Fruit fly (Drosophila melanogaster) whole organism, pupa: ENCODE measurements around the gene CG32428.

ENCODE experiments used
- CG10348 ChIP-seq: fragments of 200-800 bp; sonication (Bioruptor generic); IDR thresholded peaks from 2 replicates; pipeline ENCODE4 v1.3.6; 2022; ENCODE audit warnings: missing biosample characterization, missing genetic modification characterization
- CG12605 ChIP-seq: fragments of 200-800 bp; sonication (Bioruptor generic); IDR thresholded peaks from 2 replicates; pipeline ENCODE4 v1.3.6; 2022; ENCODE audit warnings: missing biosample characterization, missing genetic modification characterization
- CG14655 ChIP-seq: fragments of 200-800 bp; sonication (Bioruptor generic); optimal IDR thresholded peaks from 3 replicates; lab custom pipeline; 2017; ENCODE audit warnings: mild to moderate bottlenecking, missing biosample characterization, missing genetic modification reagents, missing genetic modification characterization
- CG34367 ChIP-seq: fragments of 200-800 bp; sonication (Bioruptor generic); optimal IDR thresholded peaks from 2 replicates; lab custom pipeline; 2018; ENCODE audit warnings: missing biosample characterization, mild to moderate bottlenecking, missing genetic modification characterization
- EcR ChIP-seq: fragments of 200-800 bp; sonication (Bioruptor generic); optimal IDR thresholded peaks from 3 replicates; lab custom pipeline; 2019; ENCODE audit warnings: missing biosample characterization, missing genetic modification characterization, mild to moderate bottlenecking, moderate library complexity, missing genetic modification reagents
- Pif1A ChIP-seq: fragments of 200-800 bp; sonication (Bioruptor generic); optimal IDR thresholded peaks from 3 replicates; lab custom pipeline; 2016; ENCODE audit warnings: missing biosample characterization, missing genetic modification characterization
- gl ChIP-seq: fragments of 200-800 bp; sonication (Bioruptor generic); optimal IDR thresholded peaks from 2 replicates; lab custom pipeline; 2018; ENCODE audit warnings: missing biosample characterization, mild to moderate bottlenecking, missing genetic modification characterization

- TF ChIP-seq EcR (GFP tag; lab: Kevin White, UChicago) (no peak), CG14655 (GFP tag; lab: Kevin White, UChicago) (peak; percentile 47), gl (tag; lab: Kevin White, UChicago) (no peak), CG12605 (GFP tag; lab: Robert Waterston, UW) (no peak), CG34367 (no peak), Pif1A (GFP tag; lab: Kevin White, UChicago) (no peak), CG10348 (GFP tag; lab: Robert Waterston, UW) (no peak)
Measured at dm6 chr3L:20452813-20453682, 20.5 kb downstream of the CG32428 start, which contains the start of gene CG5199.
